Worm (Caenorhabditis elegans): Measurements from ENCODE around the gene Y43F4B.10.

Gene Y43F4B.10

DNA sequence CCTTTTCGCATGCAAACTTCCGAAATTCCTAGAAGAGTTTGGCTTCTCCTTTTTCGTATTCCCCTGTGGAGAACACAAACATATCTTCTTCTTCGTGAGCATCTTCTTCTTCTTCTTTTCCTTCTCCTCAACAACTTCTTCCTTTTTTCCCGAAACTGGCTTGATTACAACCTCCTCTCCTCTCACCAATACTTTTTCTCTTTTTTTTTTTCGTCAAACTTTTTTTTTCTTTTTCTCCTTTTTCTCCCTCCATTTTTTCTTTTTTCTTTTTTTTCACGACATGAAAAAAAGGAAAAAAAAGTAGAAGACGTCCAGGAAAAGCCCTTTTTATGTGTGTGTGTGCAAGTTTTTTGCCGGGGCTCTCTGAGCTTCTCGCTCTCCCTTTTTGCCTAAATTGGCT is 43.0 kb upstream of the Y43F4B.10 start (continued):
- TF ChIP-seq C04F5.9 (tag; optimal IDR thresholded peaks at IDR 0.05) (no peak), Y116A8C.19 (tag; optimal IDR thresholded peaks at IDR 0.05; ENCODE audit: borderline replicate concordance) (no peak), egl-13 (tag; optimal IDR thresholded peaks at IDR 0.05) (no peak), F16B12.6 (tag; optimal IDR thresholded peaks at IDR 0.05) (no peak), zip-4 (GFP tag; optimal IDR thresholded peaks at IDR 0.05) (no peak), nhr-77 (tag; optimal IDR thresholded peaks at IDR 0.05) (no peak), tbx-2 (tag; optimal IDR thresholded peaks at IDR 0.05) (no peak), tlp-1 (tag; optimal IDR thresholded peaks at IDR 0.05) (no peak), jun-1 (tag; optimal IDR thresholded peaks at IDR 0.05) (no peak), lin-35 (GFP tag; optimal IDR thresholded peaks at IDR 0.05) (no peak), rnt-1 (tag; optimal IDR thresholded peaks at IDR 0.05) (no peak), lsy-2 (tag; optimal IDR thresholded peaks at IDR 0.05) (peak; percentile 24 to 48), ceh-8 (GFP tag; optimal IDR thresholded peaks at IDR 0.05) (no peak), fkh-8 (tag; optimal IDR thresholded peaks at IDR 0.05) (peak; percentile 19), elt-3 (tag; optimal IDR thresholded peaks at IDR 0.05) (no peak), lir-3 (tag; optimal IDR thresholded peaks at IDR 0.05; ENCODE audit: poor library complexity) (no peak), egl-27 (tag; optimal IDR thresholded peaks at IDR 0.05) (no peak), alr-1 (tag; optimal IDR thresholded peaks at IDR 0.05; ENCODE audit: borderline replicate concordance) (no peak), lin-13 (GFP tag; optimal IDR thresholded peaks at IDR 0.05) (no peak), unc-62 (GFP tag; optimal IDR thresholded peaks at IDR 0.05) (no peak), efl-3 (GFP tag; optimal IDR thresholded peaks at IDR 0.05) (no peak), nhr-76 (tag; optimal IDR thresholded peaks at IDR 0.05) (no peak), C16A3.4 (tag; optimal IDR thresholded peaks at IDR 0.05) (no peak), unc-86 (tag; optimal IDR thresholded peaks at IDR 0.05) (no peak), pqm-1 (tag; optimal IDR thresholded peaks at IDR 0.05) (no peak), ceh-88 (GFP tag; IDR thresholded peaks at IDR 0.05) (no peak), sptf-1 (tag; optimal IDR thresholded peaks at IDR 0.05) (no peak)

DNA sequence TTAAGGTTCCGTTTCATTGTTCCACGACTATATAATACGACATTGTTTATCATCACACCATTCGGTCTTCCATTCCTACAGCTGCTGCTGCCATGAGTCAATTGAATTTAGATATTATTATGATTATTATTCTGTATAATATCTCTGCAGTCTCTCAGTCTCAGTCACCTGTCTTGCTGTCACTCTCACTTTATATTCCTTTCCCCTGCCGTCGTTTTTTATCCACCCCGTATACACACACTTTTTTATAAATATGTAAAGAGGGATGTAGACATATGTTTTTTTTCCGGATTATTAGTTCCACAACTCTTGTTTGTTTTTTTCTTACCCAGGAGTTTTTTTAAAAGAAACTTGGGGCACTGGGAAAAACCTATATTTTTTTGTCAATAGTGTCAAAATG is 41.6 kb upstream of the Y43F4B.10 start:
- no peak for TF ChIP-seq lin-13 (GFP tag; optimal IDR thresholded peaks at IDR 0.05)
- TF ChIP-seq sox-4 (tag; optimal IDR thresholded peaks at IDR 0.05) = no peak
- peak; percentile 74 for TF ChIP-seq blmp-1 (tag; optimal IDR thresholded peaks at IDR 0.05)
- peak; percentile 15 for TF ChIP-seq fkh-8 (tag; optimal IDR thresholded peaks at IDR 0.05)

DNA sequence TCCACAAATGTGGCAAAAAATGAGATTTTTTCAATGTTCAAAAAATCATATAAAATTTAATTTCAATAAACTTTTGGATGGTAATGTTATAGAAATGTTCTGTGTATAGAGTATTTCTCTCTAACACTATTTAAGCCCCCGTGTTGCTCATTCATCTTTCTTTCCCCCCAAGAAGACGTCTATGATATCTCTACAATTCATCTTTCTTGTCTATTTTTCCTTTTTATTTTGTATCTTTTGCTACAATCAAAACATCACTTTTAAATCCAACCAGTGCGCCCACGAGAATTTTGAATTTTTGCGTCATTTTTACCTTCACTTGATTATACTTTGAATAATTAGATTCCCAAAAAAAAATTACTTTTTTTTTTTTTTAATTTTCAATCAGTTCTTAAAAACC is 41.1 kb upstream of the Y43F4B.10 start:
- TF ChIP-seq C34B4.2 (tag; optimal IDR thresholded peaks at IDR 0.05) (no peak), ceh-82 (tag; optimal IDR thresholded peaks at IDR 0.05) (no peak), mep-1 (tag; optimal IDR thresholded peaks at IDR 0.05) (no peak), unc-130 (tag; optimal IDR thresholded peaks at IDR 0.05) (no peak), nhr-237 (tag; optimal IDR thresholded peaks at IDR 0.05) (no peak), ces-1 (GFP tag; optimal IDR thresholded peaks at IDR 0.05) (no peak), tlp-1 (tag; optimal IDR thresholded peaks at IDR 0.05) (no peak), ztf-11 (tag; optimal IDR thresholded peaks at IDR 0.05) (no peak), pag-3 (tag; optimal IDR thresholded peaks at IDR 0.05; ENCODE audit: borderline replicate concordance, insufficient read depth) (no peak), lin-13 (GFP tag; optimal IDR thresholded peaks at IDR 0.05) (no peak), egl-13 (tag; optimal IDR thresholded peaks at IDR 0.05) (no peak)

DNA sequence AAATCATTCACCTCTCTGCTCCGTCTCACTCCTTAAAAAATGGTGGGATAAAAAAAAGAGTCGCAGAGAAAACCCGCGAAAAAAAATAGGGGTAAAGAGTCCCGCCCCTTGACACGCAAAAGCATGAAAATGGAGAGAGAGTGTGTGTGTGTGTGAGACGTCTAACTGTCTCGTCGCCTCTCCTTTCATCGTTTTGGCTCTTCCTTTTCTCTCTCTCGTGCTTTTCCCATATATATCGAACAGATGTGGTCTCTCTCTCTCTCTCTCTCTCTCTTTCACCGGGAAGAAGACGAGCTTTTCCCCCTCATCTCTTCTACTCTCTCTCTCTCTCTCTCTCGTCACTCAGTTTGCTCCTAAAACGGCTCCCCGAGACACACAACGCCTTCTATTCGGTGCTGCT is 38.1 kb upstream of the Y43F4B.10 start:
- peak; percentile 16 for TF ChIP-seq nhr-76 (tag; optimal IDR thresholded peaks at IDR 0.05)
- TF ChIP-seq nhr-20 (tag; optimal IDR thresholded peaks at IDR 0.05) = peak; percentile 44
- TF ChIP-seq alr-1 (tag; optimal IDR thresholded peaks at IDR 0.05; ENCODE audit: borderline replicate concordance) = no peak
- peak; percentile 48 for TF ChIP-seq nhr-19 (GFP tag; conservative IDR thresholded peaks at IDR 0.05)
- TF ChIP-seq fkh-8 (tag; optimal IDR thresholded peaks at IDR 0.05) = peak; percentile 97
- peak in 1 of 2 experiments; percentile 25 for TF ChIP-seq egl-27 (tag; optimal IDR thresholded peaks at IDR 0.05)
- no peak for TF ChIP-seq C04F5.9 (tag; optimal IDR thresholded peaks at IDR 0.05)
- TF ChIP-seq elt-2 (tag; optimal IDR thresholded peaks at IDR 0.05) = no peak
- no peak for TF ChIP-seq nhr-84 (tag; optimal IDR thresholded peaks at IDR 0.05)
- TF ChIP-seq fos-1 (tag; optimal IDR thresholded peaks at IDR 0.05) = peak; percentile 65
- peak in 1 of 2 experiments; percentile 74 for TF ChIP-seq lin-35 (GFP tag; optimal IDR thresholded peaks at IDR 0.05)
- TF ChIP-seq nhr-12 (tag; optimal IDR thresholded peaks at IDR 0.05) = no peak
- peak; percentile 31 to 45 (median 37) for TF ChIP-seq dpl-1 (GFP tag; optimal IDR thresholded peaks at IDR 0.05)
- no peak for TF ChIP-seq nhr-237 (tag; optimal IDR thresholded peaks at IDR 0.05)
- TF ChIP-seq pqm-1 (tag; optimal IDR thresholded peaks at IDR 0.05) = no peak
- peak; percentile 24 for TF ChIP-seq lir-3 (tag; optimal IDR thresholded peaks at IDR 0.05; ENCODE audit: poor library complexity)
- no peak for TF ChIP-seq ces-1 (GFP tag; optimal IDR thresholded peaks at IDR 0.05)
- peak; percentile 20 for TF ChIP-seq snpc-4 (tag; optimal IDR thresholded peaks at IDR 0.05)
- no peak for TF ChIP-seq ceh-88 (GFP tag; IDR thresholded peaks at IDR 0.05)
- TF ChIP-seq ets-5 (GFP tag; IDR thresholded peaks at IDR 0.05) = no peak
- peak; percentile 51 to 75 for TF ChIP-seq lsy-2 (tag; optimal IDR thresholded peaks at IDR 0.05)
